Worm (Caenorhabditis elegans): ENCODE results near the gene mrpl-55.

The mrpl-55 gene

ce11 chrIV:420686-421085, 23.1 kb upstream of the mrpl-55 start:
- TF ChIP-seq madf-3 (GFP tag; IDR thresholded peaks at IDR 0.05) (0 out of 2 replicates have a peak, but pooled peaks have one; percentile 62), Y56A3A.18 (GFP tag; IDR thresholded peaks at IDR 0.05) (0 out of 2 replicates have a peak, but pooled peaks have one; percentile 24), lag-1 (GFP tag; IDR thresholded peaks at IDR 0.05) (no peak), madf-6 (GFP tag; IDR thresholded peaks at IDR 0.05) (peak; percentile 38; the same call in 1 of the 2 replicates)

DNA sequence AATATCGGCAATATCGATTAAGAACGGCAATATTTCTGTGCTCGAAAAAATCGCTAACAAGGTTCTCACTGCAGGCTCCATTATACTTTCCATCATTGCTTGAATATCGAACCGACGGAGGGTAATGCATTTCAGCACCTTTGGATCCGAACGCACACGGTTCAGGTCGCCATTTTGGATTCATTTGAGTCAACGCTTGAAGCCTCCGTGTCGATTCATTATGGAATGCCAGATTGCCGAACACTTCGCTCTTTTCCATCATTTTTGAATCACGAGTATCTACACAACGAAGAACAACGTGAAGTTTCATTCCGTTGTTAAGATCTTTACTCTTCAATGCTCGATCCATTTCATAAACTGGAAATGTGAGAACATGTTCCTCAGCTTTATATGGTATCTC, 21.7 kb upstream of the mrpl-55 start:
- TF ChIP-seq attf-5 (GFP tag; optimal IDR thresholded peaks at IDR 0.05) (no peak), lin-26 (GFP tag; IDR thresholded peaks at IDR 0.05) (0 out of 2 replicates have a peak, but pooled peaks have one; percentile 35)

DNA sequence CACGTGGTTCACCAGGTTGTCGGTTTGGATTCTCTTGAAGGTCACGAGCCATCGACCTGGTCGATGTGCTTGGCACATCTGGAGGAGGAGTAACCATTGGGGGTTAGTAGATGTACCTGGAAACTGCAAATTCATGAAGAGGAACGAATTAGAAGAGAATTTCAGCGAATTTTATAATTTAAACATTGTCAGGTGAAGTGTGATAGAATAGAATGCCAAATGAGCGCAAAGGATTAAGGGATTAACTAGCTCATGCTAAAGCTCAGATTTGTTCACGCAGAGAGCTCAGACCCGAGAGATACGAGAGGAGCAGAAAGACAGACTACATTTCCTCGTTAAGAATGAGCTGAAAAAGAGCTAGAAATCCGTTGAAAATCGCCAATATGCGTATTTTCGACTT, 18.7 kb upstream of the mrpl-55 start, which contains the start of gene daf-18:
Gene daf-18 (minus strand): TSS at position 126 of the 400 bp plus-strand sequence.
- no peak for TF ChIP-seq mel-28 (tag; optimal IDR thresholded peaks at IDR 0.05; ENCODE audit: borderline replicate concordance)
- no peak for TF ChIP-seq die-1 (tag; optimal IDR thresholded peaks at IDR 0.05)
- no peak for TF ChIP-seq T07F8.4 (tag; optimal IDR thresholded peaks at IDR 0.05)
- TF ChIP-seq pha-4 (tag; optimal IDR thresholded peaks at IDR 0.05), result no peak
- TF ChIP-seq nhr-80 (tag; optimal IDR thresholded peaks at IDR 0.05), result no peak
- no peak for TF ChIP-seq B0019.2 (GFP tag; conservative IDR thresholded peaks at IDR 0.05)
- no peak for TF ChIP-seq ceh-27 (GFP tag; optimal IDR thresholded peaks at IDR 0.05)
- TF ChIP-seq ceh-100 (GFP tag; IDR thresholded peaks at IDR 0.05), result no peak
- TF ChIP-seq Y67H2A.10 (GFP tag; conservative IDR thresholded peaks at IDR 0.05), result no peak
- no peak for TF ChIP-seq ztf-18 (tag; optimal IDR thresholded peaks at IDR 0.05)
- TF ChIP-seq snpc-1.3 (tag; optimal IDR thresholded peaks at IDR 0.05; ENCODE audit: insufficient read depth), result no peak
- no peak for TF ChIP-seq F22D6.2 (tag; optimal IDR thresholded peaks at IDR 0.05)
- no peak for TF ChIP-seq lin-54 (GFP tag; optimal IDR thresholded peaks at IDR 0.05)
- no peak for TF ChIP-seq ztf-26 (tag; optimal IDR thresholded peaks at IDR 0.05)
- TF ChIP-seq attf-6 (GFP tag; IDR thresholded peaks at IDR 0.05), result no peak

DNA sequence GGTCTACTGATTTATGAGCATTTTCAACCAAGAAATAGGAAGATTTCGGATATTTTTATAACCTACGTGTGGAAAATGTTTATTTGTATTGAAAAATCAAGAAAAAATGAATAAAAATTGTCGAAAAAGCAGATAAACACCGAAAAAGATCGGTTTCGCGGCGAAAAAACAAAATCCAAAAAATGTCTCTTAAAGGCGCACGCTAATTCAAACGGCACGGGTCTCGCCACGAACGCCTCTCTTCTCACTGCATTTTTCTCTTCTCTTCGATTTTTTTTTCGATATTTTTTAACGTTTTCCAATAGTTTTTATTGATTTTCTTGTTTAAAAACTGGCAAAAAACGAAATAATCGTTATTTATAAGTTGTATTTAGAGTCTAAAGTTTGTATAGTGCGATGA, 18.2 kb upstream of the mrpl-55 start:
- TF ChIP-seq hmg-1.2 (GFP tag; IDR thresholded peaks at IDR 0.05) (peak; percentile 31; the same call in 1 of the 2 replicates), lin-35 (GFP tag; optimal IDR thresholded peaks at IDR 0.05) (peak in 1 of 3 experiments; percentile 19), K12H6.12 (tag; optimal IDR thresholded peaks at IDR 0.05) (no peak), dpff-1 (tag; optimal IDR thresholded peaks at IDR 0.05) (no peak), attf-5 (GFP tag; optimal IDR thresholded peaks at IDR 0.05) (peak; percentile 33), efl-1 (GFP tag; optimal IDR thresholded peaks at IDR 0.05) (peak; percentile 81), chd-7 (tag; optimal IDR thresholded peaks at IDR 0.05) (no peak), ztf-28 (GFP tag; IDR thresholded peaks at IDR 0.05) (no peak), B0035.1 (tag; optimal IDR thresholded peaks at IDR 0.05) (no peak), mxl-1 (tag; optimal IDR thresholded peaks at IDR 0.05) (no peak), rcor-1 (GFP tag; IDR thresholded peaks at IDR 0.05) (0 out of 2 replicates have a peak, but pooled peaks have one; percentile 21), madf-6 (GFP tag; IDR thresholded peaks at IDR 0.05) (peak; percentile 74; the same call in 1 of the 2 replicates), lsl-1 (GFP tag; optimal IDR thresholded peaks at IDR 0.05) (peak; percentile 62), tlf-1 (GFP tag; optimal IDR thresholded peaks at IDR 0.05) (peak; percentile 2), tbx-9 (tag; optimal IDR thresholded peaks at IDR 0.05; ENCODE audit: borderline replicate concordance) (no peak), F55B11.4 (tag; optimal IDR thresholded peaks at IDR 0.05; ENCODE audit: borderline replicate concordance, insufficient read depth) (no peak), xnd-1 (tag; optimal IDR thresholded peaks at IDR 0.05) (peak; percentile 76), ztf-22 (GFP tag; optimal IDR thresholded peaks at IDR 0.05) (no peak), snpc-1.3 (tag; optimal IDR thresholded peaks at IDR 0.05; ENCODE audit: insufficient read depth) (peak; percentile 31), ztf-25 (GFP tag; IDR thresholded peaks at IDR 0.05) (no peak), bed-1 (GFP tag; IDR thresholded peaks at IDR 0.05) (no peak), F57C9.4 (tag; optimal IDR thresholded peaks at IDR 0.05) (no peak), unc-130 (GFP tag; optimal IDR thresholded peaks at IDR 0.05) (no peak), egl-18 (GFP tag; IDR thresholded peaks at IDR 0.05) (no peak), nhr-80 (tag; optimal IDR thresholded peaks at IDR 0.05) (no peak), cebp-2 (GFP tag; IDR thresholded peaks at IDR 0.05) (no peak), him-1 (tag; optimal IDR thresholded peaks at IDR 0.05) (no peak)
